Worm (Caenorhabditis elegans) whole organism, L3 larva: ENCODE data around the gene F55A4.7.

Source experiments
- R02D3.7 ChIP-seq: fragments of 150-350 bp; optimal IDR thresholded peaks from 2 replicates; lab custom pipeline; 2014; ENCODE audit warnings: missing biosample characterization, missing genetic modification characterization
- ZK546.5 ChIP-seq: sonication (generic microtip); optimal IDR thresholded peaks from 2 replicates; lab custom pipeline; 2017; ENCODE audit warnings: missing biosample characterization, missing genetic modification characterization
- aly-2 ChIP-seq: fragments of 150-350 bp; optimal IDR thresholded peaks from 2 replicates; lab custom pipeline; 2014; ENCODE audit warnings: missing biosample characterization, missing genetic modification characterization
- ceh-28 ChIP-seq: fragments of 150-350 bp; optimal IDR thresholded peaks from 2 replicates; lab custom pipeline; 2014; ENCODE audit warnings: missing biosample characterization, missing genetic modification reagents, missing genetic modification characterization
- ceh-82 ChIP-seq: fragments of 150-350 bp; optimal IDR thresholded peaks from 2 replicates; lab custom pipeline; 2014; ENCODE audit warnings: missing biosample characterization, missing genetic modification characterization
- daf-12 ChIP-seq: fragments of 150-350 bp; optimal IDR thresholded peaks from 2 replicates; lab custom pipeline; 2014; ENCODE audit warnings: missing biosample characterization, missing genetic modification reagents, missing genetic modification characterization
- egl-5 ChIP-seq: fragments of 150-350 bp; optimal IDR thresholded peaks from 2 replicates; lab custom pipeline; 2017; ENCODE audit warnings: missing biosample characterization, missing genetic modification reagents, missing genetic modification characterization, inconsistent platforms
- elt-1 ChIP-seq: fragments of 150-350 bp; optimal IDR thresholded peaks from 2 replicates; lab custom pipeline; 2014; ENCODE audit warnings: missing biosample characterization, missing genetic modification characterization
- elt-2 ChIP-seq: sonication (generic microtip); optimal IDR thresholded peaks from 2 replicates; lab custom pipeline; 2016; ENCODE audit warnings: missing genetic modification reagents, mild to moderate bottlenecking, missing genetic modification characterization, missing compliant biosample characterization
- elt-3 ChIP-seq, 3 experiments: fragments of 150-350 bp in 1 of 3; sonication (generic microtip) in 2 of 3; optimal IDR thresholded peaks; 2 replicates in 2 of 3; 4 replicates in 1 of 3; lab custom pipeline; 2014 to 2017; ENCODE audit warnings: missing biosample characterization in 3 of 3, missing genetic modification characterization in 3 of 3
- eor-1 ChIP-seq, 2 experiments: fragments of 150-350 bp; optimal IDR thresholded peaks; 2 replicates each; lab custom pipeline; 2014 to 2018; ENCODE audit warnings: missing biosample characterization in 2 of 2, missing genetic modification characterization in 2 of 2
- fkh-2 ChIP-seq: fragments of 150-350 bp; optimal IDR thresholded peaks from 2 replicates; lab custom pipeline; 2014; ENCODE audit warnings: missing biosample characterization, missing genetic modification reagents, missing genetic modification characterization
- fos-1 ChIP-seq: fragments of 150-350 bp; optimal IDR thresholded peaks from 2 replicates; lab custom pipeline; 2014; ENCODE audit warnings: missing biosample characterization, missing genetic modification characterization
- hmg-11 ChIP-seq: sonication (generic microtip); optimal IDR thresholded peaks from 2 replicates; lab custom pipeline; 2016; ENCODE audit warnings: missing genetic modification characterization, missing compliant biosample characterization
- jun-1 ChIP-seq: fragments of 150-350 bp; optimal IDR thresholded peaks from 2 replicates; lab custom pipeline; 2014; ENCODE audit warnings: missing biosample characterization, missing genetic modification reagents, missing genetic modification characterization
- lin-15B ChIP-seq: fragments of 150-350 bp; optimal IDR thresholded peaks from 2 replicates; lab custom pipeline; 2014; ENCODE audit warnings: missing biosample characterization, missing genetic modification characterization
- lin-39 ChIP-seq: fragments of 150-350 bp; optimal IDR thresholded peaks from 2 replicates; lab custom pipeline; 2018; ENCODE audit warnings: missing biosample characterization, missing genetic modification reagents, missing genetic modification characterization
- lsy-12 ChIP-seq: sonication (generic microtip); optimal IDR thresholded peaks from 2 replicates; lab custom pipeline; 2016; ENCODE audit warnings: mild to moderate bottlenecking, missing genetic modification characterization, missing compliant biosample characterization
- mdl-1 ChIP-seq: fragments of 150-350 bp; optimal IDR thresholded peaks from 2 replicates; lab custom pipeline; 2014; ENCODE audit warnings: missing biosample characterization, missing genetic modification characterization
- nfya-1 ChIP-seq: sonication (generic microtip); optimal IDR thresholded peaks from 2 replicates; lab custom pipeline; 2017; ENCODE audit warnings: missing genetic modification characterization, mild to moderate bottlenecking, missing compliant biosample characterization, antibody characterized with exemption, moderate library complexity; ENCODE audit not compliant: insufficient read depth
- nhr-11 ChIP-seq: fragments of 150-350 bp; optimal IDR thresholded peaks from 2 replicates; lab custom pipeline; 2014; ENCODE audit warnings: missing biosample characterization, missing genetic modification characterization
- nhr-23 ChIP-seq: fragments of 150-350 bp; optimal IDR thresholded peaks from 2 replicates; lab custom pipeline; 2014; ENCODE audit warnings: missing biosample characterization, missing genetic modification reagents, missing genetic modification characterization
- nhr-237 ChIP-seq: fragments of 150-350 bp; optimal IDR thresholded peaks from 2 replicates; lab custom pipeline; 2014; ENCODE audit warnings: missing biosample characterization, missing genetic modification characterization
- nhr-25 ChIP-seq: sonication (generic microtip); optimal IDR thresholded peaks from 2 replicates; lab custom pipeline; 2017; ENCODE audit warnings: missing biosample characterization, missing genetic modification characterization
- nhr-28 ChIP-seq: fragments of 150-350 bp; optimal IDR thresholded peaks from 2 replicates; lab custom pipeline; 2014; ENCODE audit warnings: missing biosample characterization, missing genetic modification characterization
- nhr-67 ChIP-seq: fragments of 150-350 bp; optimal IDR thresholded peaks from 2 replicates; lab custom pipeline; 2014; ENCODE audit warnings: missing biosample characterization, missing genetic modification characterization
- nhr-76 ChIP-seq: fragments of 150-350 bp; sonication (generic microtip); optimal IDR thresholded peaks from 5 replicates; lab custom pipeline; 2014; ENCODE audit warnings: missing biosample characterization, missing genetic modification characterization
- nhr-77 ChIP-seq: fragments of 150-350 bp; optimal IDR thresholded peaks from 2 replicates; lab custom pipeline; 2014; ENCODE audit warnings: missing biosample characterization, missing genetic modification characterization
- pha-4 ChIP-seq: fragments of 150-350 bp; optimal IDR thresholded peaks from 2 replicates; lab custom pipeline; 2014; ENCODE audit warnings: missing biosample characterization, missing genetic modification reagents, missing genetic modification characterization
- snpc-4 ChIP-seq: fragments of 150-350 bp; optimal IDR thresholded peaks from 2 replicates; lab custom pipeline; 2014; ENCODE audit warnings: missing biosample characterization, missing genetic modification characterization
- tbx-2 ChIP-seq: sonication (generic microtip); optimal IDR thresholded peaks from 2 replicates; lab custom pipeline; 2016; ENCODE audit warnings: mild to moderate bottlenecking, missing genetic modification characterization, missing compliant biosample characterization
- unc-39 ChIP-seq: sonication (generic microtip); optimal IDR thresholded peaks from 4 replicates; lab custom pipeline; 2017; ENCODE audit warnings: missing biosample characterization, missing genetic modification characterization
- unc-62 ChIP-seq: fragments of 150-350 bp; sonication (generic microtip); optimal IDR thresholded peaks from 4 replicates; lab custom pipeline; 2014; ENCODE audit warnings: missing biosample characterization, missing genetic modification reagents, missing genetic modification characterization
- ztf-11 ChIP-seq: fragments of 150-350 bp; optimal IDR thresholded peaks from 2 replicates; lab custom pipeline; 2014; ENCODE audit warnings: missing biosample characterization, missing genetic modification characterization

The F55A4.7 gene

ce11 chrX:1062403-1063073, 24.3 kb upstream of the F55A4.7 start, which contains the start of gene unc-1:
unc-1 (minus strand) TSS chrX:1062453.
- TF ChIP-seq snpc-4 (tag; lab: Kevin White, UChicago) (no peak), daf-12 (tag; lab: Kevin White, UChicago) (no peak), lin-39 (tag; lab: Kevin White, UChicago) (peak; percentile 64), nhr-76 (no peak), nfya-1 (peak; percentile 59), hmg-11 (tag; lab: Kevin White, UChicago) (peak; percentile 82), elt-2 (tag; lab: Kevin White, UChicago) (no peak)

ce11 chrX:1060705-1061104, 22.5 kb upstream of the F55A4.7 start:
- TF ChIP-seq nhr-25 (tag; lab: Kevin White, UChicago), result no peak
- peak; percentile 25 for TF ChIP-seq lin-39 (tag; lab: Kevin White, UChicago)
- TF ChIP-seq nfya-1, result peak; percentile 25
- no peak for TF ChIP-seq fos-1
- TF ChIP-seq ceh-28 (tag; lab: Kevin White, UChicago), result no peak
- no peak for TF ChIP-seq unc-39 (tag; lab: Kevin White, UChicago)

DNA sequence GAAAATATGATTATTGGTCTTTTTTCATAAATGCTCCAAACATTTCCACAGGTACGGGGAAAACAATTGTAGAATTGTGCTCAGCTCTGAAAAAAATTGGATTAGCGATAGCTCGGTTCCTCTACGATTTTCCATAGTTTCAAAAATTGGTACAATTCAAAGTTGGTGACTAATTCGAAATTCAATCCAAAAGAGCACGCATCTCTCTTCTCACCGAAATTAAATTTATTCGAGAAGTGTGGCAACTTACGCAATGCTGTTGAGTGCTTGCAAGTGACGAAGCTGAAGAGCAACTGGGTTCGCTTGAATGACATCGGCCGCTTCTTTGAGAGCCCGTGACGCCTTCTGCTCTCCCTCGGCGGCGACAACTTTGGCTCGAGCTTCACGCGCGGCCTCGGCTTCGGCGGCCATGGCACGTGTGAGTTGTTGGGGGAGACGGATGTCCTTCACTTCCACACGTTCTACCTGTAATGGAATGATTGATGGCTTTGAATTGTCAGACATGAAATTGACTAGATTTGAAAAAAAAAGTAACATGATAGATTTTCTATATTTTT, 19.7 kb upstream of the F55A4.7 start:
- TF ChIP-seq eor-1 (tag; optimal IDR thresholded peaks at IDR 0.05; lab: Kevin White, UChicago) (no peak), lin-39 (tag; lab: Kevin White, UChicago) (no peak), aly-2 (tag; lab: Kevin White, UChicago) (no peak), hmg-11 (tag; lab: Kevin White, UChicago) (peak; percentile 0)

- TF ChIP-seq nfya-1 (peak; percentile 18), lin-15B (no peak), nhr-77 (tag; lab: Kevin White, UChicago) (no peak), egl-5 (peak; percentile 33), fkh-2 (tag; lab: Kevin White, UChicago) (no peak), pha-4 (tag; lab: Kevin White, UChicago) (no peak), nhr-76 (no peak), mdl-1 (tag; lab: Kevin White, UChicago) (no peak), elt-3 (tag; optimal IDR thresholded peaks at IDR 0.05; lab: Kevin White, UChicago) (no peak), unc-62 (GFP tag; lab: Kevin White, UChicago) (no peak), aly-2 (tag; lab: Kevin White, UChicago) (no peak)
Measured at ce11 chrX:1053929-1054328, 15.7 kb upstream of the F55A4.7 start, which contains the start of gene ncs-3. ncs-3 (plus strand) TSS chrX:1054081.

- TF ChIP-seq nhr-23 (tag; lab: Kevin White, UChicago), result no peak
- no peak for TF ChIP-seq nfya-1
- TF ChIP-seq lin-39 (tag; lab: Kevin White, UChicago), result no peak
- TF ChIP-seq tbx-2, result no peak
- TF ChIP-seq lsy-12 (tag; lab: Kevin White, UChicago), result no peak
- no peak for TF ChIP-seq nhr-67
- TF ChIP-seq hmg-11 (tag; lab: Kevin White, UChicago), result no peak
- TF ChIP-seq jun-1 (tag; lab: Kevin White, UChicago), result no peak
- TF ChIP-seq snpc-4 (tag; lab: Kevin White, UChicago), result no peak
- no peak for TF ChIP-seq aly-2 (tag; lab: Kevin White, UChicago)
- TF ChIP-seq ZK546.5, result no peak
- no peak for TF ChIP-seq unc-39 (tag; lab: Kevin White, UChicago)
- TF ChIP-seq fos-1, result no peak
- TF ChIP-seq nhr-11 (tag; lab: Kevin White, UChicago), result no peak
Measured at ce11 chrX:1052960-1053359, 14.7 kb upstream of the F55A4.7 start.

DNA sequence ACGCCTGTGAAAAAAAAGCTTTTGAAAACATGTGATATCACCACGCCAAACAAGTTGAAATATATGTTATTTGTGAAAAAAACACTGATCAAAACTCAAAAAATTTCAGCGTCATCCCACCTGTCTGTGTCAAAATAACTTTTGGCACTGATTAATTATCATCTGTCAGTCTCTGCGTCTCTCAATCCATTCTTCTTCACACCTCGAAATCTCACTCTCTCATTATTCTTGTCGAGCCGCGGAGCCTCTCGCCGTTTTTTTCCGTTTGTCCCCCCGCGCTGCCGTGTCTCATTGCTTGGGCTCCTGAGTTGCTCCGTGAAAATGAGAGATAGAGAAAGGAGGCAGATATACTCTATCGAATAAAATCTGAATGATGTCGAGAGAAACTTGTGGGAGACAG, 12.8 kb upstream of the F55A4.7 start:
- TF ChIP-seq nhr-11 (tag; lab: Kevin White, UChicago) (no peak), nhr-237 (tag; lab: Kevin White, UChicago) (no peak), nfya-1 (peak; percentile 28), mdl-1 (tag; lab: Kevin White, UChicago) (no peak), lin-39 (tag; lab: Kevin White, UChicago) (peak; percentile 44), fkh-2 (tag; lab: Kevin White, UChicago) (no peak), pha-4 (tag; lab: Kevin White, UChicago) (no peak), R02D3.7 (tag; lab: Kevin White, UChicago) (no peak), unc-39 (tag; lab: Kevin White, UChicago) (no peak), snpc-4 (tag; lab: Kevin White, UChicago) (no peak), elt-1 (tag; lab: Kevin White, UChicago) (no peak), ztf-11 (tag; lab: Kevin White, UChicago) (no peak), egl-5 (peak; percentile 19), ceh-82 (tag; lab: Kevin White, UChicago) (no peak), elt-3 (tag; optimal IDR thresholded peaks at IDR 0.05; lab: Kevin White, UChicago) (no peak), eor-1 (tag; optimal IDR thresholded peaks at IDR 0.05; lab: Kevin White, UChicago) (no peak), fos-1 (no peak), nhr-77 (tag; lab: Kevin White, UChicago) (no peak), nhr-28 (tag; lab: Kevin White, UChicago) (no peak), jun-1 (tag; lab: Kevin White, UChicago) (no peak)
